Worm (Caenorhabditis elegans): ENCODE data around the gene srsx-17.

The srsx-17 gene

ce11 chrV:5949674-5950149 is 22.3 kb downstream of the srsx-17 start:
- no peak for TF ChIP-seq nhr-179 (tag; optimal IDR thresholded peaks at IDR 0.05)
- no peak for TF ChIP-seq ceh-100 (GFP tag; IDR thresholded peaks at IDR 0.05)
- no peak for TF ChIP-seq ztf-18 (tag; optimal IDR thresholded peaks at IDR 0.05)
- TF ChIP-seq K11D2.4 (GFP tag; IDR thresholded peaks at IDR 0.05): no peak
- no peak for TF ChIP-seq aptf-2 (GFP tag; conservative IDR thresholded peaks at IDR 0.05)
- no peak for TF ChIP-seq lsl-1 (GFP tag; optimal IDR thresholded peaks at IDR 0.05)
- no peak for TF ChIP-seq cebp-1 (GFP tag; IDR thresholded peaks at IDR 0.05)
- no peak for TF ChIP-seq cebp-1 (tag; optimal IDR thresholded peaks at IDR 0.05)
- no peak for TF ChIP-seq nhr-27 (tag; optimal IDR thresholded peaks at IDR 0.05)

ce11 chrV:5951133-5951532 is 23.7 kb downstream of the srsx-17 start, which contains the start of gene M03F8.1:
Gene M03F8.1, plus strand, starts transcription at chrV:5951433.
- TF ChIP-seq Y56A3A.18 (GFP tag; IDR thresholded peaks at IDR 0.05) (no peak), F33H1.4 (GFP tag; IDR thresholded peaks at IDR 0.05) (no peak), ama-1 (optimal IDR thresholded peaks at IDR 0.05) (no peak), ama-1 (GFP tag; optimal IDR thresholded peaks at IDR 0.05) (no peak), F37B4.10 (GFP tag; IDR thresholded peaks at IDR 0.05) (no peak)

- no peak for TF ChIP-seq cebp-2 (GFP tag; IDR thresholded peaks at IDR 0.05)
Measured at ce11 chrV:5953086-5953485, 25.6 kb downstream of the srsx-17 start.

ce11 chrV:5954747-5955146 is 27.3 kb downstream of the srsx-17 start, which contains the start of gene M03F8.6:
Gene M03F8.6, minus strand, starts transcription at chrV:5954847.
- TF ChIP-seq nhr-80 (tag; optimal IDR thresholded peaks at IDR 0.05) (no peak), fkh-3 (tag; optimal IDR thresholded peaks at IDR 0.05) (no peak), sptf-2 (GFP tag; optimal IDR thresholded peaks at IDR 0.05) (no peak), ceh-79 (tag; optimal IDR thresholded peaks at IDR 0.05) (no peak), hmg-1.2 (GFP tag; IDR thresholded peaks at IDR 0.05) (no peak), sea-2 (GFP tag; IDR thresholded peaks at IDR 0.05) (no peak), cebp-1 (GFP tag; IDR thresholded peaks at IDR 0.05) (no peak), cebp-1 (tag; optimal IDR thresholded peaks at IDR 0.05) (no peak), attf-3 (GFP tag; conservative IDR thresholded peaks at IDR 0.05) (no peak), die-1 (tag; optimal IDR thresholded peaks at IDR 0.05) (no peak), him-1 (tag; optimal IDR thresholded peaks at IDR 0.05) (no peak), madf-10 (tag; optimal IDR thresholded peaks at IDR 0.05) (no peak), F55B11.4 (tag; optimal IDR thresholded peaks at IDR 0.05; ENCODE audit: borderline replicate concordance, insufficient read depth) (no peak), B0035.1 (tag; optimal IDR thresholded peaks at IDR 0.05) (no peak), chd-7 (tag; optimal IDR thresholded peaks at IDR 0.05) (no peak), Y67H2A.10 (GFP tag; conservative IDR thresholded peaks at IDR 0.05) (no peak)

ce11 chrV:5955627-5956026 is 28.2 kb downstream of the srsx-17 start:
- TF ChIP-seq madf-8 (GFP tag; conservative IDR thresholded peaks at IDR 0.05): no peak
- TF ChIP-seq F10E7.11 (tag; optimal IDR thresholded peaks at IDR 0.05): no peak
- no peak for TF ChIP-seq egrh-3 (GFP tag; IDR thresholded peaks at IDR 0.05)
- TF ChIP-seq F57A8.1 (GFP tag; optimal IDR thresholded peaks at IDR 0.05): no peak
- no peak for TF ChIP-seq unc-130 (GFP tag; optimal IDR thresholded peaks at IDR 0.05)
- TF ChIP-seq ets-4 (GFP tag; optimal IDR thresholded peaks at IDR 0.05): no peak
- no peak for TF ChIP-seq mes-4 (tag; optimal IDR thresholded peaks at IDR 0.05)
- no peak for TF ChIP-seq rpc-1 (optimal IDR thresholded peaks at IDR 0.05)
- TF ChIP-seq rpc-1 (tag; optimal IDR thresholded peaks at IDR 0.05): no peak
- TF ChIP-seq ceh-27 (GFP tag; optimal IDR thresholded peaks at IDR 0.05): no peak
- TF ChIP-seq nhr-27 (tag; optimal IDR thresholded peaks at IDR 0.05): no peak
- TF ChIP-seq efl-1 (GFP tag; optimal IDR thresholded peaks at IDR 0.05): no peak
- no peak for TF ChIP-seq T07F8.4 (tag; optimal IDR thresholded peaks at IDR 0.05)

All from whole organism, young adult.